Fruit fly (Drosophila melanogaster): ENCODE data around the gene Coq4.

Coq4 gene

DNA sequence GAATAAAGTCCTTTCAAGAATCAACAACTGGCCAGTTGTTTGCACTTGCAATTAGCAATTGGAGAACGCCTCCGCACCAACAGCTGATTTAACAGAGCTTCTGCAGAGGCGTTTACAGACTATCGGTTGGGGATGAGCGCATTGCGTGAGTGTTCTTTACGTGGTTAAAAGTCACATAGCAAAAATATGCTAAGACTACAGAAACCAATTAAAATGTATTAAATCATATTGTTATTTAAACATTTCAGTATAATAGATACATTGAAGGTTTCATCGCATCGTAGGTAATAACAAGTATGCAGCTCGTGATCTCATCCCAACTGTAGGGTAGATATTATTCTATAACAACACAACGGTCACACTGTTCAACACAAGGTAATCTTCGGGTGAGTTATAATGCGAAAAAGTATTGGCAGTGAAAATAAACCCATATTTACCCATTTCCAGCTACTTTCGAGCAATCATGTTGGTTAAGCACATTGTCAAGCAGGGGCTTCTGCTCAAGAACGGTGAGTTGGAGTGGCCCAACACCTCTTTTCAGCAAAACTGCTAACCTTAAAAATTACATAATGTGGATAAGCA is 8.2 kb downstream of the Coq4 start, which contains the start of the genes Sec3 and COX7B (continued):
- TF ChIP-seq Sin3A (optimal IDR thresholded peaks at IDR 0.05), result peak; percentile 77
- peak; percentile 77 for TF ChIP-seq grau (tag; optimal IDR thresholded peaks at IDR 0.05)
- TF ChIP-seq cato (GFP tag; optimal IDR thresholded peaks at IDR 0.05; ENCODE audit: borderline replicate concordance), result peak; percentile 32
- peak; percentile 64 for TF ChIP-seq wdn (GFP tag; IDR thresholded peaks at IDR 0.05)
- no peak for TF ChIP-seq CG5245 (GFP tag; optimal IDR thresholded peaks at IDR 0.05)
- TF ChIP-seq CG17186 (GFP tag; optimal IDR thresholded peaks at IDR 0.05), result peak; percentile 76
- no peak for TF ChIP-seq CG12071 (GFP tag; optimal IDR thresholded peaks at IDR 0.05)
- TF ChIP-seq tap (tag; optimal IDR thresholded peaks at IDR 0.05), result peak; percentile 3
- TF ChIP-seq CG14860 (GFP tag; IDR thresholded peaks at IDR 0.05; ENCODE audit: partially characterized antibody), result peak; percentile 91
- no peak for TF ChIP-seq br (optimal IDR thresholded peaks at IDR 0.05)
- peak; percentile 97 for TF ChIP-seq knrl (GFP tag; IDR thresholded peaks at IDR 0.05; ENCODE audit: partially characterized antibody)
- peak; percentile 14 for TF ChIP-seq gcm2 (GFP tag; optimal IDR thresholded peaks at IDR 0.05)
- no peak for TF ChIP-seq CG12236 (GFP tag; optimal IDR thresholded peaks at IDR 0.05)
- TF ChIP-seq CG18764 (GFP tag; optimal IDR thresholded peaks at IDR 0.05), result peak; percentile 49
- peak; percentile 5 for TF ChIP-seq emc (GFP tag; optimal IDR thresholded peaks at IDR 0.05)
- no peak for TF ChIP-seq CG17328 (GFP tag; IDR thresholded peaks at IDR 0.05)
- 0 out of 2 replicates have a peak, but pooled peaks have one; percentile 6 for TF ChIP-seq CG31224 (GFP tag; IDR thresholded peaks at IDR 0.05)
- peak; percentile 83 for TF ChIP-seq HmgZ (tag; optimal IDR thresholded peaks at IDR 0.05)
- peak; percentile 65 for TF ChIP-seq NC2β (GFP tag; optimal IDR thresholded peaks at IDR 0.05)
- TF ChIP-seq CG3163 (GFP tag; optimal IDR thresholded peaks at IDR 0.05), result no peak
- TF ChIP-seq Sox102F (GFP tag; optimal IDR thresholded peaks at IDR 0.05), result peak; percentile 54
- peak; percentile 26 for TF ChIP-seq CG9609 (GFP tag; optimal IDR thresholded peaks at IDR 0.05)
- peak; percentile 70 for TF ChIP-seq CG4424 (GFP tag; optimal IDR thresholded peaks at IDR 0.05)
- TF ChIP-seq CG7987 (GFP tag; optimal IDR thresholded peaks at IDR 0.05), result peak; percentile 29
- TF ChIP-seq Rx (GFP tag; IDR thresholded peaks at IDR 0.05), result no peak
- peak; percentile 68 for TF ChIP-seq Hsf (GFP tag; optimal IDR thresholded peaks at IDR 0.05)
- TF ChIP-seq chn (GFP tag; optimal IDR thresholded peaks at IDR 0.05), result peak; percentile 52
- TF ChIP-seq HLH3B (GFP tag; IDR thresholded peaks at IDR 0.05), result peak; percentile 45; the same call in 1 of the 2 replicates
- TF ChIP-seq Tbp (GFP tag; optimal IDR thresholded peaks at IDR 0.05), result no peak
- TF ChIP-seq fru (optimal IDR thresholded peaks at IDR 0.05), result no peak
- peak; percentile 41; the same call in 1 of the 2 replicates for TF ChIP-seq al (GFP tag; IDR thresholded peaks at IDR 0.05)
- TF ChIP-seq unc-4 (GFP tag; IDR thresholded peaks at IDR 0.05; ENCODE audit: partially characterized antibody), result peak; percentile 95
- no peak for TF ChIP-seq crol (GFP tag; IDR thresholded peaks at IDR 0.05)
- TF ChIP-seq dmrt11E (tag; optimal IDR thresholded peaks at IDR 0.05), result peak; percentile 63
- TF ChIP-seq Vsx1 (GFP tag; optimal IDR thresholded peaks at IDR 0.05), result peak; percentile 39
- peak; percentile 52 for TF ChIP-seq Mad (GFP tag; optimal IDR thresholded peaks at IDR 0.05)
- peak; percentile 65 for TF ChIP-seq mam (GFP tag; optimal IDR thresholded peaks at IDR 0.05)
- peak; percentile 82 for TF ChIP-seq lilli (GFP tag; optimal IDR thresholded peaks at IDR 0.05)
- TF ChIP-seq ap (GFP tag; IDR thresholded peaks at IDR 0.05), result no peak
- no peak for TF ChIP-seq D (optimal IDR thresholded peaks at IDR 0.05)
- peak; percentile 30 for TF ChIP-seq D (GFP tag; optimal IDR thresholded peaks at IDR 0.05)
- no peak for TF ChIP-seq sqz (GFP tag; optimal IDR thresholded peaks at IDR 0.05)
- TF ChIP-seq CG12744 (GFP tag; optimal IDR thresholded peaks at IDR 0.05), result peak; percentile 60
- peak; percentile 38 for TF ChIP-seq Dek (tag; optimal IDR thresholded peaks at IDR 0.05)
- no peak for TF ChIP-seq CG14050 (GFP tag; IDR thresholded peaks at IDR 0.05)
- peak; percentile 97 for TF ChIP-seq BEAF-32 (GFP tag; optimal IDR thresholded peaks at IDR 0.05)
- peak; percentile 55 for TF ChIP-seq H2.0 (GFP tag; IDR thresholded peaks at IDR 0.05)
- TF ChIP-seq H15 (GFP tag; IDR thresholded peaks at IDR 0.05), result no peak
- TF ChIP-seq sob (GFP tag; IDR thresholded peaks at IDR 0.05), result peak; percentile 71
- TF ChIP-seq bsh (GFP tag; optimal IDR thresholded peaks at IDR 0.05), result peak in 1 of 2 experiments; percentile 55
- peak; percentile 42 for TF ChIP-seq gcm (GFP tag; optimal IDR thresholded peaks at IDR 0.05)
- peak; percentile 70; the same call in 1 of the 2 replicates for TF ChIP-seq Rfx (GFP tag; IDR thresholded peaks at IDR 0.05)
